Worm (Caenorhabditis elegans) whole organism, L4/young adult: ENCODE measurements around the gene K07D4.6.

Experiments used
- W03F9.2 ChIP-seq: fragments of 150-350 bp; optimal IDR thresholded peaks from 2 replicates; lab custom pipeline; 2014; ENCODE audit warnings: missing biosample characterization, missing genetic modification characterization
- dao-5 ChIP-seq: sonication (generic microtip); optimal IDR thresholded peaks from 2 replicates; lab custom pipeline; 2016; ENCODE audit warnings: missing genotype, missing genetic modification characterization, moderate library complexity, missing compliant biosample characterization
- him-1 ChIP-seq: sonication (generic microtip); optimal IDR thresholded peaks from 2 replicates; lab custom pipeline; 2016; ENCODE audit warnings: missing genotype, missing genetic modification reagents, missing genetic modification characterization, missing compliant biosample characterization

- TF ChIP-seq him-1 (no peak), W03F9.2 (tag; lab: Kevin White, UChicago) (no peak), dao-5 (tag; lab: Kevin White, UChicago) (no peak)
Observed at ce11 chrII:3992660-3993245, 25.8 kb downstream of the K07D4.6 start, which contains the start of gene Y14H12A.1.
